Worm (Caenorhabditis elegans): Measurements from ENCODE around the gene Y75B12B.3.

DNA sequence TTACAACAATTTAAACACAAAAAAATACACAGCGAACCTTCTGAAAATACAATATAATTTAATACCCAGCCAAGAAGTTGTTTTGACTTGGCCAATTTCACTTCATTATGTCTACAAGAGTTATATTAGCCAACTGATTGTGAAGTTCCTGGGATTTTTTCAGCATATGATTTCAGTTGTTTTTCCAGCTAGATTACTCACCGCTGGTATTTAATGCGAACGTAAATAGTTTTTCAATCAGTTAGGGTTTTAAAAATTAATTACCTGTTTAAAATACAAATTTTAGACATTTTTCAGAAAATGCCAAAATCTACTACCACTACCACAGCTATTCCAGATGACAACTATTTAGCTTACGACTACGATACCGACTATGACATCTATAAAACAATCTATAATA lies 39.6 kb upstream of the Y75B12B.3 start, which contains the start of gene srw-14:
- TF ChIP-seq ets-4 (GFP tag; optimal IDR thresholded peaks at IDR 0.05) (no peak), sea-2 (GFP tag; IDR thresholded peaks at IDR 0.05) (no peak), ceh-79 (tag; optimal IDR thresholded peaks at IDR 0.05) (no peak), lin-35 (GFP tag; optimal IDR thresholded peaks at IDR 0.05) (no peak), ceh-40 (GFP tag; IDR thresholded peaks at IDR 0.05) (no peak), tbx-9 (tag; optimal IDR thresholded peaks at IDR 0.05; ENCODE audit: borderline replicate concordance) (no peak), aptf-2 (GFP tag; conservative IDR thresholded peaks at IDR 0.05) (no peak), hlh-26 (GFP tag; conservative IDR thresholded peaks at IDR 0.05) (no peak), pha-4 (tag; optimal IDR thresholded peaks at IDR 0.05) (no peak), attf-5 (GFP tag; optimal IDR thresholded peaks at IDR 0.05) (no peak)
